Fruit fly (Drosophila melanogaster): ENCODE measurements around the gene FoxP.

The FoxP gene

dm6 chr3R:9740713-9741112 lies 10.0 kb upstream of the FoxP start, which contains the start of gene Pnn (continued):
- no peak for TF ChIP-seq jing (GFP tag; optimal IDR thresholded peaks at IDR 0.05)
- no peak for TF ChIP-seq Sox102F (GFP tag; optimal IDR thresholded peaks at IDR 0.05)
- no peak for TF ChIP-seq Blimp-1 (GFP tag; optimal IDR thresholded peaks at IDR 0.05)
- no peak for TF ChIP-seq CG7786 (GFP tag; optimal IDR thresholded peaks at IDR 0.05)
- peak; percentile 92 for TF ChIP-seq knrl (GFP tag; IDR thresholded peaks at IDR 0.05; ENCODE audit: partially characterized antibody)
- TF ChIP-seq Asciz (GFP tag; optimal IDR thresholded peaks at IDR 0.05) = no peak
- no peak for TF ChIP-seq CG9817 (tag; optimal IDR thresholded peaks at IDR 0.05)
- TF ChIP-seq trem (tag; optimal IDR thresholded peaks at IDR 0.05) = peak; percentile 67
- TF ChIP-seq CG3726 (GFP tag; IDR thresholded peaks at IDR 0.05) = no peak
- TF ChIP-seq aop (GFP tag; IDR thresholded peaks at IDR 0.05) = no peak
- TF ChIP-seq Dbx (GFP tag; IDR thresholded peaks at IDR 0.05) = no peak
- no peak for TF ChIP-seq CG2202 (tag; optimal IDR thresholded peaks at IDR 0.05)
- TF ChIP-seq Adf1 (GFP tag; IDR thresholded peaks at IDR 0.05) = no peak
- TF ChIP-seq CG7372 (GFP tag; IDR thresholded peaks at IDR 0.05) = no peak
- TF ChIP-seq Myb (GFP tag; optimal IDR thresholded peaks at IDR 0.05) = no peak
- no peak for TF ChIP-seq BtbVII (GFP tag; optimal IDR thresholded peaks at IDR 0.05)
- TF ChIP-seq CG5180 (GFP tag; optimal IDR thresholded peaks at IDR 0.05) = no peak
- no peak for TF ChIP-seq E2f1 (GFP tag; IDR thresholded peaks at IDR 0.05)
- TF ChIP-seq CG13624 (GFP tag; optimal IDR thresholded peaks at IDR 0.05) = no peak
- peak; percentile 95 for TF ChIP-seq CG13287 (GFP tag; IDR thresholded peaks at IDR 0.05; ENCODE audit: partially characterized antibody)
- no peak for TF ChIP-seq Hr39 (optimal IDR thresholded peaks at IDR 0.05)
- no peak for TF ChIP-seq bigmax (GFP tag; optimal IDR thresholded peaks at IDR 0.05)
- TF ChIP-seq NFAT (GFP tag; IDR thresholded peaks at IDR 0.05) = peak; percentile 30; the same call in 1 of the 2 replicates
- TF ChIP-seq Drgx (GFP tag; IDR thresholded peaks at IDR 0.05) = no peak
- TF ChIP-seq sug (tag; optimal IDR thresholded peaks at IDR 0.05) = peak; percentile 10
- no peak for TF ChIP-seq CG10274 (GFP tag; optimal IDR thresholded peaks at IDR 0.05)
- TF ChIP-seq MESR4 (GFP tag; optimal IDR thresholded peaks at IDR 0.05) = peak; percentile 75
- no peak for TF ChIP-seq CG15601 (tag; optimal IDR thresholded peaks at IDR 0.05)
- no peak for TF ChIP-seq ham (GFP tag; IDR thresholded peaks at IDR 0.05)
- TF ChIP-seq row (GFP tag; IDR thresholded peaks at IDR 0.05) = peak; percentile 84
- no peak for TF ChIP-seq sd (tag; optimal IDR thresholded peaks at IDR 0.05)
- no peak for TF ChIP-seq CG12219 (GFP tag; optimal IDR thresholded peaks at IDR 0.05)
- no peak for TF ChIP-seq sc (optimal IDR thresholded peaks at IDR 0.05)
- TF ChIP-seq sc (GFP tag; optimal IDR thresholded peaks at IDR 0.05) = no peak
- no peak for TF ChIP-seq ase (GFP tag; IDR thresholded peaks at IDR 0.05)
- no peak for TF ChIP-seq Fer3 (tag; optimal IDR thresholded peaks at IDR 0.05)
- no peak for TF ChIP-seq CG8765 (GFP tag; IDR thresholded peaks at IDR 0.05)
- peak; percentile 81; the same call in 1 of the 2 replicates for TF ChIP-seq ato (GFP tag; IDR thresholded peaks at IDR 0.05; ENCODE audit: partially characterized antibody)
- TF ChIP-seq bcd (GFP tag; optimal IDR thresholded peaks at IDR 0.05) = no peak
- TF ChIP-seq dpn (GFP tag; optimal IDR thresholded peaks at IDR 0.05) = no peak
- no peak for TF ChIP-seq Ptx1 (GFP tag; IDR thresholded peaks at IDR 0.05)
- no peak for TF ChIP-seq CHES-1-like (GFP tag; optimal IDR thresholded peaks at IDR 0.05)
- no peak for TF ChIP-seq NfI (GFP tag; optimal IDR thresholded peaks at IDR 0.05)
- no peak for TF ChIP-seq Stat92E (GFP tag; optimal IDR thresholded peaks at IDR 0.05)
- no peak for TF ChIP-seq crp (GFP tag; optimal IDR thresholded peaks at IDR 0.05)
- TF ChIP-seq Hsf (GFP tag; optimal IDR thresholded peaks at IDR 0.05) = no peak
- peak; percentile 91 for TF ChIP-seq Dll (GFP tag; IDR thresholded peaks at IDR 0.05; ENCODE audit: partially characterized antibody)
- TF ChIP-seq fd102C (GFP tag; optimal IDR thresholded peaks at IDR 0.05) = no peak
- no peak for TF ChIP-seq CG17568 (GFP tag; optimal IDR thresholded peaks at IDR 0.05)
- TF ChIP-seq Optix (GFP tag; IDR thresholded peaks at IDR 0.05) = no peak
- TF ChIP-seq CG16813 (GFP tag; IDR thresholded peaks at IDR 0.05; ENCODE audit: partially characterized antibody) = peak; percentile 92
